Fruit fly (Drosophila melanogaster) whole organism, embryonic: Measurements from ENCODE around the gene CG8671.

Source experiments
- BtbVII ChIP-seq: fragments of 200-800 bp; sonication (Bioruptor generic); optimal IDR thresholded peaks from 3 replicates; lab custom pipeline; 2017; ENCODE audit warnings: missing biosample characterization, mild to moderate bottlenecking, missing genetic modification characterization
- CG10543 ChIP-seq: fragments of 200-800 bp; sonication (Bioruptor generic); optimal IDR thresholded peaks from 3 replicates; lab custom pipeline; 2017; ENCODE audit warnings: missing biosample characterization, mild to moderate bottlenecking, missing genetic modification characterization, moderate library complexity
- CG10565 ChIP-seq: fragments of 200-800 bp; sonication (Bioruptor generic); optimal IDR thresholded peaks from 3 replicates; lab custom pipeline; 2016; ENCODE audit warnings: missing biosample characterization, mild to moderate bottlenecking, missing genetic modification characterization
- CG10654 ChIP-seq: fragments of 200-800 bp; sonication (Bioruptor generic); optimal IDR thresholded peaks from 2 replicates; lab custom pipeline; 2016; ENCODE audit warnings: missing biosample characterization, missing genetic modification characterization
- CG11247 ChIP-seq: fragments of 200-800 bp; sonication (Bioruptor generic); IDR thresholded peaks from 2 replicates; pipeline ENCODE4 v1.3.6; 2022; ENCODE audit warnings: missing biosample characterization, missing genetic modification characterization
- CG11504 ChIP-seq: fragments of 200-800 bp; sonication (Bioruptor generic); optimal IDR thresholded peaks from 3 replicates; lab custom pipeline; 2019; ENCODE audit warnings: missing biosample characterization, mild to moderate bottlenecking, missing genetic modification characterization, moderate library complexity
- CG12071 ChIP-seq: fragments of 200-800 bp; sonication (Bioruptor generic); optimal IDR thresholded peaks from 3 replicates; lab custom pipeline; 2018; ENCODE audit warnings: missing biosample characterization, mild to moderate bottlenecking, missing genetic modification characterization
- CG12299 ChIP-seq: fragments of 200-800 bp; sonication (Bioruptor generic); optimal IDR thresholded peaks from 2 replicates; lab custom pipeline; 2018; ENCODE audit warnings: missing biosample characterization, mild to moderate bottlenecking, missing genetic modification characterization
- CG12659 ChIP-seq: fragments of 200-800 bp; sonication (Bioruptor generic); optimal IDR thresholded peaks from 3 replicates; lab custom pipeline; 2017; ENCODE audit warnings: mild to moderate bottlenecking, missing biosample characterization, missing genetic modification reagents, missing genetic modification characterization
- CG15073 ChIP-seq: fragments of 200-800 bp; sonication (Bioruptor generic); optimal IDR thresholded peaks from 2 replicates; lab custom pipeline; 2016; ENCODE audit warnings: missing biosample characterization, missing genetic modification characterization
- CG15479 ChIP-seq: fragments of 200-800 bp; sonication (Bioruptor generic); optimal IDR thresholded peaks from 3 replicates; lab custom pipeline; 2019; ENCODE audit warnings: missing biosample characterization, mild to moderate bottlenecking, missing genetic modification characterization, moderate library complexity
- CG15696 ChIP-seq: fragments of 200-800 bp; sonication (Bioruptor generic); optimal IDR thresholded peaks from 2 replicates; lab custom pipeline; 2019; ENCODE audit warnings: missing biosample characterization, mild to moderate bottlenecking, missing genetic modification characterization, moderate library complexity
- CG16779 ChIP-seq: fragments of 200-800 bp; sonication (Bioruptor generic); IDR thresholded peaks from 2 replicates; pipeline ENCODE4 v1.3.6; 2022; ENCODE audit warnings: missing biosample characterization, missing genetic modification characterization
- CG17359 ChIP-seq: fragments of 200-800 bp; sonication (Bioruptor generic); optimal IDR thresholded peaks from 3 replicates; lab custom pipeline; 2018; ENCODE audit warnings: missing biosample characterization, mild to moderate bottlenecking, missing genetic modification characterization, moderate library complexity
- CG31441 ChIP-seq: fragments of 200-800 bp; sonication (Bioruptor generic); IDR thresholded peaks from 2 replicates; pipeline ENCODE4 v1.3.6; 2022; ENCODE audit warnings: missing biosample characterization, missing genetic modification characterization
- CG33213 ChIP-seq: fragments of 200-800 bp; sonication (Bioruptor generic); optimal IDR thresholded peaks from 3 replicates; lab custom pipeline; 2016; ENCODE audit warnings: missing biosample characterization, missing genetic modification characterization
- CG4617 ChIP-seq: fragments of 200-800 bp; sonication (Bioruptor generic); optimal IDR thresholded peaks from 3 replicates; lab custom pipeline; 2016; ENCODE audit warnings: missing biosample characterization, missing genetic modification characterization, borderline replicate concordance
- CG8281 ChIP-seq: fragments of 200-800 bp; sonication (Bioruptor generic); optimal IDR thresholded peaks from 2 replicates; lab custom pipeline; 2018; ENCODE audit warnings: missing biosample characterization, mild to moderate bottlenecking, missing genetic modification characterization, moderate library complexity
- CG9876 ChIP-seq: fragments of 200-800 bp; sonication (Bioruptor generic); optimal IDR thresholded peaks from 2 replicates; lab custom pipeline; 2016; ENCODE audit warnings: missing biosample characterization, missing genetic modification characterization
- Chrac-16 ChIP-seq: fragments of 200-800 bp; sonication (Bioruptor generic); optimal IDR thresholded peaks from 3 replicates; lab custom pipeline; 2016; ENCODE audit warnings: missing biosample characterization, missing genetic modification characterization
- Dip2 ChIP-seq: fragments of 200-800 bp; sonication (Bioruptor generic); IDR thresholded peaks from 2 replicates; pipeline ENCODE4 v1.3.6; 2022; ENCODE audit warnings: missing biosample characterization, missing genetic modification characterization
- Doc3 ChIP-seq: fragments of 200-800 bp; sonication (Bioruptor generic); IDR thresholded peaks from 3 replicates; pipeline ENCODE4 v1.3.6; 2022; ENCODE audit warnings: missing biosample characterization, missing genetic modification characterization; ENCODE audit not compliant: partially characterized antibody
- Hsf ChIP-seq: fragments of 200-800 bp; sonication (Bioruptor generic); optimal IDR thresholded peaks from 3 replicates; lab custom pipeline; 2016; ENCODE audit warnings: missing biosample characterization, missing genetic modification characterization
- Mes4 ChIP-seq: fragments of 200-800 bp; sonication (Bioruptor generic); optimal IDR thresholded peaks from 2 replicates; lab custom pipeline; 2016; ENCODE audit warnings: missing biosample characterization, missing genetic modification characterization
- Oli ChIP-seq: fragments of 200-800 bp; sonication (Bioruptor generic); optimal IDR thresholded peaks from 2 replicates; lab custom pipeline; 2018; ENCODE audit warnings: missing biosample characterization, mild to moderate bottlenecking, missing genetic modification characterization, moderate library complexity
- Sox100B ChIP-seq: fragments of 200-800 bp; sonication (Bioruptor generic); optimal IDR thresholded peaks from 3 replicates; lab custom pipeline; 2018; ENCODE audit warnings: missing biosample characterization, mild to moderate bottlenecking, missing genetic modification characterization
- Vsx1 ChIP-seq: fragments of 200-800 bp; sonication (Bioruptor generic); optimal IDR thresholded peaks from 2 replicates; lab custom pipeline; 2017; ENCODE audit warnings: missing biosample characterization, mild to moderate bottlenecking, missing genetic modification characterization, missing genetic modification reagents
- ab ChIP-seq: fragments of 200-800 bp; sonication (Bioruptor generic); optimal IDR thresholded peaks from 2 replicates; lab custom pipeline; 2016; ENCODE audit warnings: missing biosample characterization, missing genetic modification characterization
- chn ChIP-seq: fragments of 200-800 bp; sonication (Bioruptor generic); optimal IDR thresholded peaks from 2 replicates; lab custom pipeline; 2016; ENCODE audit warnings: missing biosample characterization, missing genetic modification characterization
- da ChIP-seq: fragments of 200-800 bp; sonication (Bioruptor generic); optimal IDR thresholded peaks from 2 replicates; lab custom pipeline; 2016; ENCODE audit warnings: missing biosample characterization, missing genetic modification characterization
- eve ChIP-seq, 2 experiments: fragments of >200 bp; optimal IDR thresholded peaks; 2 replicates each; lab custom pipeline; 2017; ENCODE audit warnings: missing biosample characterization in 2 of 2, missing genetic modification characterization in 2 of 2
- ewg ChIP-seq: fragments of 200-800 bp; sonication (Bioruptor generic); optimal IDR thresholded peaks from 3 replicates; lab custom pipeline; 2017; ENCODE audit warnings: mild to moderate bottlenecking, missing biosample characterization, missing genetic modification reagents, missing genetic modification characterization
- fd102C ChIP-seq: fragments of 200-800 bp; sonication (Bioruptor generic); optimal IDR thresholded peaks from 2 replicates; lab custom pipeline; 2018; ENCODE audit warnings: missing biosample characterization, mild to moderate bottlenecking, missing genetic modification characterization, moderate library complexity
- fd64A ChIP-seq: fragments of 200-800 bp; sonication (Bioruptor generic); optimal IDR thresholded peaks from 3 replicates; lab custom pipeline; 2018; ENCODE audit warnings: missing biosample characterization, mild to moderate bottlenecking, missing genetic modification characterization
- fu2 ChIP-seq: fragments of 200-800 bp; sonication (Bioruptor generic); optimal IDR thresholded peaks from 2 replicates; lab custom pipeline; 2016; ENCODE audit warnings: missing biosample characterization, missing genetic modification characterization
- gce ChIP-seq: fragments of 200-800 bp; sonication (Bioruptor generic); IDR thresholded peaks from 3 replicates; pipeline ENCODE4 v1.3.6; 2022; ENCODE audit warnings: missing biosample characterization, missing genetic modification characterization
- hb ChIP-seq: fragments of 200-800 bp; sonication (Bioruptor generic); IDR thresholded peaks from 3 replicates; pipeline ENCODE4 v1.3.6; 2022; ENCODE audit warnings: missing biosample characterization, missing genetic modification characterization; ENCODE audit not compliant: partially characterized antibody
- hbn ChIP-seq: fragments of 200-800 bp; sonication (Bioruptor generic); IDR thresholded peaks from 2 replicates; pipeline ENCODE4 v1.3.6; 2022; ENCODE audit warnings: missing biosample characterization, missing genetic modification characterization; ENCODE audit not compliant: partially characterized antibody
- insv ChIP-seq, 2 experiments: fragments of 200-800 bp; sonication (Bioruptor generic); optimal IDR thresholded peaks; 3 replicates each; lab custom pipeline; 2016 to 2018; ENCODE audit warnings: missing biosample characterization in 2 of 2, missing genetic modification characterization in 2 of 2
- kah ChIP-seq: fragments of 200-800 bp; sonication (Bioruptor generic); optimal IDR thresholded peaks from 2 replicates; lab custom pipeline; 2018; ENCODE audit warnings: missing biosample characterization, mild to moderate bottlenecking, missing genetic modification characterization
- mam ChIP-seq: fragments of 200-800 bp; sonication (Bioruptor generic); optimal IDR thresholded peaks from 3 replicates; lab custom pipeline; 2016; ENCODE audit warnings: missing biosample characterization, missing genetic modification characterization
- pb ChIP-seq: fragments of 200-800 bp; sonication (Bioruptor generic); optimal IDR thresholded peaks from 3 replicates; lab custom pipeline; 2016; ENCODE audit warnings: missing biosample characterization, missing genetic modification characterization
- pum ChIP-seq: fragments of 200-800 bp; sonication (Bioruptor generic); optimal IDR thresholded peaks from 2 replicates; lab custom pipeline; 2016; ENCODE audit warnings: missing biosample characterization, missing genetic modification characterization
- row ChIP-seq: fragments of 200-800 bp; sonication (Bioruptor generic); IDR thresholded peaks from 3 replicates; pipeline ENCODE4 v1.3.6; 2022; ENCODE audit warnings: missing biosample characterization, missing genetic modification characterization
- sd ChIP-seq: fragments of 200-800 bp; sonication (Bioruptor generic); optimal IDR thresholded peaks from 3 replicates; lab custom pipeline; 2018; ENCODE audit warnings: missing biosample characterization, mild to moderate bottlenecking, missing genetic modification characterization, moderate library complexity
- shn ChIP-seq: fragments of 200-800 bp; sonication (Bioruptor generic); optimal IDR thresholded peaks from 3 replicates; lab custom pipeline; 2016; ENCODE audit warnings: missing biosample characterization, missing genetic modification characterization
- slbo ChIP-seq: fragments of 200-800 bp; sonication (Bioruptor generic); IDR thresholded peaks from 2 replicates; pipeline ENCODE4 v1.3.6; 2022; ENCODE audit warnings: missing biosample characterization, missing genetic modification characterization
- slou ChIP-seq: fragments of 200-800 bp; sonication (Bioruptor generic); optimal IDR thresholded peaks from 3 replicates; lab custom pipeline; 2016; ENCODE audit warnings: missing biosample characterization, missing genetic modification characterization
- so ChIP-seq: fragments of 200-800 bp; sonication (Bioruptor generic); IDR thresholded peaks from 3 replicates; pipeline ENCODE4 v1.3.6; 2022; ENCODE audit warnings: missing biosample characterization, missing genetic modification characterization
- trh ChIP-seq: fragments of 200-800 bp; sonication (Bioruptor generic); optimal IDR thresholded peaks from 2 replicates; lab custom pipeline; 2016; ENCODE audit warnings: missing biosample characterization, missing genetic modification characterization
- twi ChIP-seq: fragments of 200-800 bp; optimal IDR thresholded peaks from 2 replicates; lab custom pipeline; 2019; ENCODE audit warnings: missing biosample characterization, mild to moderate bottlenecking, missing genetic modification characterization, moderate library complexity
- vfl ChIP-seq: fragments of 200-800 bp; sonication (Bioruptor generic); optimal IDR thresholded peaks from 2 replicates; lab custom pipeline; 2016; ENCODE audit warnings: missing biosample characterization, missing genetic modification characterization

The CG8671 gene

DNA sequence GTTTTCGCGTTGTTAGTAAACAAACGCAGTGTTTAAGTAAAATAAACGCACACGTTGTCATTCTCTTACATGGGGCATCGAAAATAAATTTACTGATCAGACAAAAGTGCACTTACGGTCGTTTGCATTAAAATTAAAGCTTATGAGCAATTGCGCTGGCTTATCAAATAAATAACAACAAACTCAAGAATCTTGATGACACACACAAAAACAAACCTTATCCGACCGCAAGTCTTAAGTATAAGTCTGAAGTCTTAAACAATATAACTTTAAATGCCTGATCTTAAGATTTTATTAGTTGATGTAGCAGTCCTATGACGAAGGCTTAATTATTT is 43.9 kb upstream of the CG8671 start (continued):
- TF ChIP-seq CG15479 = no peak
- no peak for TF ChIP-seq twi (tag; lab: Kevin White, UChicago)
- no peak for TF ChIP-seq fd64A (GFP tag; lab: Kevin White, UChicago)
- TF ChIP-seq eve (GFP tag; optimal IDR thresholded peaks at IDR 0.05; lab: Kevin White, UChicago) = no peak
- TF ChIP-seq CG12659 (GFP tag; lab: Kevin White, UChicago) = no peak
- no peak for TF ChIP-seq CG10654 (GFP tag; lab: Kevin White, UChicago)
- TF ChIP-seq slbo (GFP tag; lab: Robert Waterston, UW) = no peak
- no peak for TF ChIP-seq row
- no peak for TF ChIP-seq kah (GFP tag; lab: Kevin White, UChicago)
- TF ChIP-seq CG11247 (GFP tag; lab: Robert Waterston, UW) = no peak
- no peak for TF ChIP-seq Doc3 (GFP tag; lab: Robert Waterston, UW)
- no peak for TF ChIP-seq fu2 (GFP tag; lab: Kevin White, UChicago)
- TF ChIP-seq Oli (tag; lab: Kevin White, UChicago) = no peak
- TF ChIP-seq sd (tag; lab: Kevin White, UChicago) = peak; percentile 23
- TF ChIP-seq chn (GFP tag; lab: Kevin White, UChicago) = no peak
- TF ChIP-seq CG33213 (GFP tag; lab: Kevin White, UChicago) = no peak
- no peak for TF ChIP-seq pum (GFP tag; lab: Kevin White, UChicago)
- no peak for TF ChIP-seq CG9876
- no peak for TF ChIP-seq ewg (GFP tag; lab: Kevin White, UChicago)
- no peak for TF ChIP-seq hbn (GFP tag; lab: Robert Waterston, UW)
- TF ChIP-seq pb (GFP tag; lab: Kevin White, UChicago) = no peak
- TF ChIP-seq trh = no peak
- no peak for TF ChIP-seq slou (GFP tag; lab: Kevin White, UChicago)
- no peak for TF ChIP-seq ab (GFP tag; lab: Kevin White, UChicago)
- no peak for TF ChIP-seq CG8281 (tag; lab: Kevin White, UChicago)
- peak; percentile 37 for TF ChIP-seq Vsx1 (GFP tag; lab: Kevin White, UChicago)
- no peak for TF ChIP-seq CG10565 (GFP tag; lab: Kevin White, UChicago)
- TF ChIP-seq shn (GFP tag; lab: Kevin White, UChicago) = no peak
- no peak for TF ChIP-seq CG31441 (GFP tag; lab: Robert Waterston, UW)
- TF ChIP-seq hb (GFP tag; lab: Robert Waterston, UW) = no peak
- TF ChIP-seq da (GFP tag; lab: Kevin White, UChicago) = no peak
- TF ChIP-seq Chrac-16 (GFP tag; lab: Kevin White, UChicago) = no peak
- TF ChIP-seq CG10543 (GFP tag; lab: Kevin White, UChicago) = no peak
- no peak for TF ChIP-seq Dip2 (GFP tag; lab: Robert Waterston, UW)
- no peak for TF ChIP-seq gce (GFP tag; lab: Robert Waterston, UW)
- TF ChIP-seq Hsf (GFP tag; lab: Kevin White, UChicago) = no peak
- TF ChIP-seq BtbVII (GFP tag; lab: Kevin White, UChicago) = peak; percentile 30
- no peak for TF ChIP-seq fd102C
- TF ChIP-seq Mes4 (GFP tag; lab: Kevin White, UChicago) = no peak
- TF ChIP-seq so (GFP tag; lab: Robert Waterston, UW) = no peak
- TF ChIP-seq vfl = no peak
- TF ChIP-seq CG11504 (tag; lab: Kevin White, UChicago) = peak; percentile 15
- no peak for TF ChIP-seq mam
- peak; percentile 38 for TF ChIP-seq Sox100B (GFP tag; lab: Kevin White, UChicago)
- no peak for TF ChIP-seq insv (GFP tag; optimal IDR thresholded peaks at IDR 0.05; lab: Kevin White, UChicago)
- no peak for TF ChIP-seq CG15696
- no peak for TF ChIP-seq CG4617
- no peak for TF ChIP-seq CG12299 (tag; lab: Kevin White, UChicago)
- TF ChIP-seq CG17359 (tag; lab: Kevin White, UChicago) = no peak
- no peak for TF ChIP-seq CG15073 (GFP tag; lab: Kevin White, UChicago)
- TF ChIP-seq CG12071 (GFP tag; lab: Kevin White, UChicago) = peak; percentile 41
- no peak for TF ChIP-seq CG16779 (GFP tag; lab: Robert Waterston, UW)
